Fruit fly (Drosophila melanogaster) whole organism: ENCODE results near the gene orion.

Source experiments
- CG8478 ChIP-seq: fragments of >200 bp; optimal IDR thresholded peaks from 2 replicates; lab custom pipeline; 2018; ENCODE audit warnings: inconsistent platforms
- Dll ChIP-seq: fragments of >200 bp; optimal IDR thresholded peaks from 2 replicates; lab custom pipeline; 2017
- EcR ChIP-seq, 2 experiments: fragments of >200 bp; optimal IDR thresholded peaks; 2 replicates each; lab custom pipeline; 2017; ENCODE audit warnings: missing biosample characterization in 2 of 2, missing genetic modification characterization in 2 of 2, missing genetic modification reagents in 2 of 2
- pan ChIP-seq: fragments of >200 bp; optimal IDR thresholded peaks from 2 replicates; lab custom pipeline; 2017
- psq ChIP-seq: fragments of >200 bp; optimal IDR thresholded peaks from 2 replicates; lab custom pipeline; 2017
- usp ChIP-seq: fragments of >200 bp; optimal IDR thresholded peaks from 2 replicates; lab custom pipeline; 2017; ENCODE audit warnings: missing biosample characterization, missing genetic modification characterization, mixed read lengths

Gene orion

dm6 chrX:7969188-7969829 is 22.6 kb upstream of the orion start:
- TF ChIP-seq Dll (lab: Kevin White, UChicago): no peak
- no peak for TF ChIP-seq usp (GFP tag; lab: Kevin White, UChicago)
- TF ChIP-seq EcR (GFP tag; optimal IDR thresholded peaks at IDR 0.05; lab: Kevin White, UChicago): no peak
- TF ChIP-seq CG8478 (lab: Kevin White, UChicago): no peak
- TF ChIP-seq psq (lab: Kevin White, UChicago): no peak
- TF ChIP-seq pan (lab: Kevin White, UChicago): no peak

dm6 chrX:7968215-7968799 is 21.6 kb upstream of the orion start, which contains the start of gene sws:
TSS of gene sws (minus strand) at chrX:7968236.
- TF ChIP-seq psq (lab: Kevin White, UChicago) (no peak), CG8478 (lab: Kevin White, UChicago) (no peak), pan (lab: Kevin White, UChicago) (no peak), Dll (lab: Kevin White, UChicago) (no peak), EcR (GFP tag; optimal IDR thresholded peaks at IDR 0.05; lab: Kevin White, UChicago) (no peak), usp (GFP tag; lab: Kevin White, UChicago) (no peak)

dm6 chrX:7967848-7968143 is 21.1 kb upstream of the orion start:
- TF ChIP-seq pan (lab: Kevin White, UChicago): no peak
- TF ChIP-seq psq (lab: Kevin White, UChicago): no peak

DNA sequence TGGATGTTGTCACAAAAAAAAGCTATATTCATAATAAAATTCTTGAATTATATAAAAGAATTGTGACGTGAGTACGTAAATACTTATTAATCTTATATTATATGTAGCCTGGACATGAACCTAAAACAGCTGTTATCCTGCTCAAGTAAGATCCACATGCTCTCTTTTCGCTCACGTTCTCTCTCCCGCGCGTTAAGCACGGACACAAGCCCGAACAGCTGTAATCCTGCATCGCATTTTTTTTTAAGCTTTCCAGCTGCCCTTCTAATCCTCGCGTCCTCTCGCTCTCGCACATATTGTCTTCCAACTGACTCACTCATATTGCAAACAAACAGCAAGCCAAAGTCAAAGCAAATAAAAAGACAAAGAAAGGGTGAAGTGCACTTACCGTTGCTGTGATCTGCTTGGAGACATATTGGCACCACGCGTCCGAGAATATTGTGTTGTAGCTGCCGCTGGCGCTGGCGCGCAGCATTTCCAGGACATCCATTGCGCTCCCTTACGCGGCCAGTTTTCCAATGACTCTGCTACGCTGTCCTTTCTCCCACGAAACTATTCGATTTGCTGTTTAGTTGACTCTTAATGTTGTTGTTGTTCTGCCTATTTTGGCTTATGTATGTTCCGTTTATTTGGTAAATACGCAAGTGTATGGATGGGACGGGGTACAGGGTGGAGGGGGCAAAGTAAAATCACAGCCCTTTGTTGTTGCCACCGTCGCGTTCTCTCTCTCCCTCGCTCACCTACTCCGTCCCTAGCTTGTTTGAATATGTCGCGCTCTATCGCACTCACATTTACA is 20.5 kb upstream of the orion start:
- TF ChIP-seq EcR (GFP tag; optimal IDR thresholded peaks at IDR 0.05; lab: Kevin White, UChicago): no peak
- no peak for TF ChIP-seq Dll (lab: Kevin White, UChicago)
- no peak for TF ChIP-seq pan (lab: Kevin White, UChicago)
- TF ChIP-seq usp (GFP tag; lab: Kevin White, UChicago): no peak
- TF ChIP-seq psq (lab: Kevin White, UChicago): no peak
- no peak for TF ChIP-seq CG8478 (lab: Kevin White, UChicago)

dm6 chrX:7965761-7966555 is 19.2 kb upstream of the orion start:
- TF ChIP-seq CG8478 (lab: Kevin White, UChicago) (no peak), EcR (GFP tag; optimal IDR thresholded peaks at IDR 0.05; lab: Kevin White, UChicago) (no peak), psq (lab: Kevin White, UChicago) (no peak), Dll (lab: Kevin White, UChicago) (no peak), pan (lab: Kevin White, UChicago) (no peak), usp (GFP tag; lab: Kevin White, UChicago) (no peak)

DNA sequence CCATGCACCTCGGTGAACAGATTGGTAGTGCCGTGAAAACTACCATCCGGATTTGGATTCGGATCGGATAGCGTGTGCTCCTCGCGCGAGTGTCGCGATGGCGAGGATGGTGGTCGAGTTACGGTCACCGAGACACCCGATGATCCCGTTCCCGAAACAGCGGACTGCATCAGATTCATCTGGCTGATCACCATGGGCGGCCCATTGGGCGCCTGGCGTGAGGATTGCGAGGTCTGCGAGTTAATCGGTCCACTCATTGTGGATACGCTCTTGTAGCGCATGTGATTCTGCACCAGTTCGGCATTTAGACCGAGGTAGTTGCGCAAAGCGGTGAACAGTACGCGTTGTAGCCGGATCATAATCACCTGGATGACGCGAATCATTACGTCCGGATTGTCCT is 17.0 kb upstream of the orion start, which contains the start of gene sn:
TSS of gene sn (plus strand) at position 301 of the 400 bp plus-strand sequence.
- TF ChIP-seq psq (lab: Kevin White, UChicago): no peak
- TF ChIP-seq CG8478 (lab: Kevin White, UChicago): no peak
- no peak for TF ChIP-seq pan (lab: Kevin White, UChicago)
- no peak for TF ChIP-seq usp (GFP tag; lab: Kevin White, UChicago)
- TF ChIP-seq Dll (lab: Kevin White, UChicago): no peak
- TF ChIP-seq EcR (GFP tag; optimal IDR thresholded peaks at IDR 0.05; lab: Kevin White, UChicago): no peak

DNA sequence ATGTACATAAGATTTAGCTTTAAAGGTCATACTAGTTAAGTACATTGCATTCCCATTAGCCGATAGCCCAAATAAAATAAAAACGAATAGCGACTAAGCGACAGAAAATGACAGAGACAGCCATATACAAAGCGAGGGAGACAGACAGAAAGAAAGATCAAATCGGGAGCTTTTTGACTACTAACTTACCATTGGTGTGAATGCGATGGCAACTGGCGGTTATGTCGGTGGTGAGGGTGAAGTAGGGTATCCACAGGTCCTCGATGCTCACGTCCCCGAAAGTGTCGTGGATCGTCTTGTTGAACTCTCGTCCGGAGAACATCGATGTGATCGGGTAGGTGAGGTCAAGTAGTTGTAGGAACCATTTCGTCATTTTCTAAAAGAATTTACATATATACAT is 14.3 kb upstream of the orion start:
- no peak for TF ChIP-seq CG8478 (lab: Kevin White, UChicago)

- TF ChIP-seq EcR (GFP tag; optimal IDR thresholded peaks at IDR 0.05; lab: Kevin White, UChicago) (no peak), pan (lab: Kevin White, UChicago) (no peak), Dll (lab: Kevin White, UChicago) (no peak), usp (GFP tag; lab: Kevin White, UChicago) (no peak), psq (lab: Kevin White, UChicago) (no peak), CG8478 (lab: Kevin White, UChicago) (no peak)
These were observed 12.8 kb upstream of the orion start for dm6 chrX:7959512-7959911.

- TF ChIP-seq pan (lab: Kevin White, UChicago) (no peak), Dll (lab: Kevin White, UChicago) (no peak), EcR (GFP tag; optimal IDR thresholded peaks at IDR 0.05; lab: Kevin White, UChicago) (no peak), CG8478 (lab: Kevin White, UChicago) (no peak), psq (lab: Kevin White, UChicago) (no peak), usp (GFP tag; lab: Kevin White, UChicago) (no peak)
These were observed 12.3 kb upstream of the orion start for dm6 chrX:7959025-7959424.

dm6 chrX:7955890-7956289 is 9.2 kb upstream of the orion start, which contains the start of the genes CG15332 and CG15330:
TSS of gene CG15332 (minus strand) at chrX:7955990.
TSS of gene CG15330 (plus strand) at chrX:7956064.
- no peak for TF ChIP-seq psq (lab: Kevin White, UChicago)
- no peak for TF ChIP-seq CG8478 (lab: Kevin White, UChicago)
- no peak for TF ChIP-seq pan (lab: Kevin White, UChicago)
- no peak for TF ChIP-seq Dll (lab: Kevin White, UChicago)
- no peak for TF ChIP-seq EcR (GFP tag; optimal IDR thresholded peaks at IDR 0.05; lab: Kevin White, UChicago)
- no peak for TF ChIP-seq usp (GFP tag; lab: Kevin White, UChicago)
